Worm (Caenorhabditis elegans) whole organism, midembryonic: ENCODE measurements around the gene scl-8.

Experiments
- T22C8.4 ChIP-seq: fragments of 200-800 bp; sonication (Bioruptor generic); IDR thresholded peaks from 2 replicates; pipeline ENCODE4 v1.3.6; 2022; ENCODE audit warnings: missing genetic modification characterization, missing compliant biosample characterization
- cog-1 ChIP-seq: sonication (generic microtip); optimal IDR thresholded peaks from 2 replicates; lab custom pipeline; 2016; ENCODE audit warnings: missing genetic modification characterization, missing compliant biosample characterization
- flt-1 ChIP-seq: fragments of 200-800 bp; sonication (Bioruptor generic); IDR thresholded peaks from 2 replicates; pipeline ENCODE4 v1.3.6; 2022; ENCODE audit warnings: missing genetic modification characterization, missing compliant biosample characterization
- klf-2 ChIP-seq: fragments of 200-800 bp; sonication (Bioruptor generic); conservative IDR thresholded peaks from 2 replicates; pipeline ENCODE4 v1.3.6; 2022; ENCODE audit warnings: missing genetic modification reagents, missing genetic modification characterization, missing compliant biosample characterization
- med-1 ChIP-seq: sonication (generic microtip); optimal IDR thresholded peaks from 2 replicates; lab custom pipeline; 2017; ENCODE audit warnings: missing genetic modification characterization, mild to moderate bottlenecking, missing compliant biosample characterization, antibody characterized with exemption, missing genetic modification reagents; ENCODE audit not compliant: insufficient read depth
- ref-1 ChIP-seq: fragments of 200-800 bp; sonication (Bioruptor generic); conservative IDR thresholded peaks from 2 replicates; pipeline ENCODE4 v1.3.6; 2022; ENCODE audit warnings: missing genetic modification reagents, missing genetic modification characterization, missing compliant biosample characterization
- tab-1 ChIP-seq: fragments of 200-800 bp; sonication (Bioruptor generic); IDR thresholded peaks from 2 replicates; pipeline ENCODE4 v1.3.6; 2022; ENCODE audit warnings: missing genetic modification characterization, missing compliant biosample characterization
- ztf-23 ChIP-seq: fragments of 200-800 bp; sonication (Bioruptor generic); IDR thresholded peaks from 2 replicates; pipeline ENCODE4 v1.3.6; 2022; ENCODE audit warnings: missing genetic modification reagents, missing genetic modification characterization, missing compliant biosample characterization
- ztf-29 ChIP-seq: fragments of 200-800 bp; sonication (Bioruptor generic); IDR thresholded peaks from 2 replicates; pipeline ENCODE4 v1.3.6; 2022; ENCODE audit warnings: missing genetic modification reagents, missing genetic modification characterization, missing compliant biosample characterization

Gene scl-8

ce11 chrIV:13076620-13077019 lies 5.1 kb downstream of the scl-8 start, which contains the start of gene C39E9.7:
TSS of gene C39E9.7 (minus strand) at chrIV:13076720.
- no peak for TF ChIP-seq ref-1 (GFP tag; lab: Robert Waterston, UW)
- no peak for TF ChIP-seq ztf-29 (GFP tag; lab: Robert Waterston, UW)
- no peak for TF ChIP-seq tab-1 (GFP tag; lab: Robert Waterston, UW)
- TF ChIP-seq klf-2 (GFP tag; lab: Robert Waterston, UW) = no peak
- no peak for TF ChIP-seq flt-1 (GFP tag; lab: Robert Waterston, UW)
- no peak for TF ChIP-seq ztf-23 (GFP tag; lab: Robert Waterston, UW)

- TF ChIP-seq ztf-23 (GFP tag; lab: Robert Waterston, UW) = no peak
- TF ChIP-seq tab-1 (GFP tag; lab: Robert Waterston, UW) = no peak
- TF ChIP-seq T22C8.4 = no peak
- TF ChIP-seq cog-1 (tag; lab: Kevin White, UChicago) = no peak
- no peak for TF ChIP-seq klf-2 (GFP tag; lab: Robert Waterston, UW)
- no peak for TF ChIP-seq ref-1 (GFP tag; lab: Robert Waterston, UW)
Observed at ce11 chrIV:13077694-13078093, 6.1 kb downstream of the scl-8 start.

ce11 chrIV:13078342-13078741 lies 6.8 kb downstream of the scl-8 start:
- no peak for TF ChIP-seq ztf-23 (GFP tag; lab: Robert Waterston, UW)
- no peak for TF ChIP-seq flt-1 (GFP tag; lab: Robert Waterston, UW)
- TF ChIP-seq T22C8.4 = no peak
- TF ChIP-seq klf-2 (GFP tag; lab: Robert Waterston, UW) = no peak
- TF ChIP-seq tab-1 (GFP tag; lab: Robert Waterston, UW) = no peak
- no peak for TF ChIP-seq cog-1 (tag; lab: Kevin White, UChicago)
- TF ChIP-seq ztf-29 (GFP tag; lab: Robert Waterston, UW) = no peak
- TF ChIP-seq med-1 (GFP tag; lab: Kevin White, UChicago) = no peak
- no peak for TF ChIP-seq ref-1 (GFP tag; lab: Robert Waterston, UW)

- TF ChIP-seq med-1 (GFP tag; lab: Kevin White, UChicago) = no peak
- TF ChIP-seq klf-2 (GFP tag; lab: Robert Waterston, UW) = no peak
- no peak for TF ChIP-seq ztf-23 (GFP tag; lab: Robert Waterston, UW)
- no peak for TF ChIP-seq tab-1 (GFP tag; lab: Robert Waterston, UW)
- TF ChIP-seq ref-1 (GFP tag; lab: Robert Waterston, UW) = no peak
- TF ChIP-seq ztf-29 (GFP tag; lab: Robert Waterston, UW) = no peak
- TF ChIP-seq cog-1 (tag; lab: Kevin White, UChicago) = no peak
- no peak for TF ChIP-seq T22C8.4
- TF ChIP-seq flt-1 (GFP tag; lab: Robert Waterston, UW) = no peak
Observed at ce11 chrIV:13079119-13079518, 7.6 kb downstream of the scl-8 start, which contains the start of gene C39E9.8. TSS of gene C39E9.8 (plus strand) at chrIV:13079446.

ce11 chrIV:13080185-13080584 lies 8.6 kb downstream of the scl-8 start:
- TF ChIP-seq ref-1 (GFP tag; lab: Robert Waterston, UW) (no peak), ztf-29 (GFP tag; lab: Robert Waterston, UW) (no peak), cog-1 (tag; lab: Kevin White, UChicago) (no peak), ztf-23 (GFP tag; lab: Robert Waterston, UW) (no peak), flt-1 (GFP tag; lab: Robert Waterston, UW) (no peak), klf-2 (GFP tag; lab: Robert Waterston, UW) (no peak), med-1 (GFP tag; lab: Kevin White, UChicago) (no peak), T22C8.4 (no peak), tab-1 (GFP tag; lab: Robert Waterston, UW) (no peak)

- no peak for TF ChIP-seq tab-1 (GFP tag; lab: Robert Waterston, UW)
- TF ChIP-seq T22C8.4 = no peak
- TF ChIP-seq flt-1 (GFP tag; lab: Robert Waterston, UW) = no peak
- TF ChIP-seq cog-1 (tag; lab: Kevin White, UChicago) = no peak
- TF ChIP-seq med-1 (GFP tag; lab: Kevin White, UChicago) = no peak
Observed at ce11 chrIV:13080861-13081260, 9.3 kb downstream of the scl-8 start.

- TF ChIP-seq med-1 (GFP tag; lab: Kevin White, UChicago) (no peak), ztf-23 (GFP tag; lab: Robert Waterston, UW) (no peak), flt-1 (GFP tag; lab: Robert Waterston, UW) (no peak), T22C8.4 (no peak), ref-1 (GFP tag; lab: Robert Waterston, UW) (no peak), ztf-29 (GFP tag; lab: Robert Waterston, UW) (no peak), klf-2 (GFP tag; lab: Robert Waterston, UW) (no peak), cog-1 (tag; lab: Kevin White, UChicago) (no peak), tab-1 (GFP tag; lab: Robert Waterston, UW) (no peak)
Observed at ce11 chrIV:13082106-13082505, 10.6 kb downstream of the scl-8 start.

ce11 chrIV:13082836-13083763 lies 11.6 kb downstream of the scl-8 start:
- TF ChIP-seq med-1 (GFP tag; lab: Kevin White, UChicago) (no peak), T22C8.4 (no peak), tab-1 (GFP tag; lab: Robert Waterston, UW) (no peak), flt-1 (GFP tag; lab: Robert Waterston, UW) (no peak), cog-1 (tag; lab: Kevin White, UChicago) (no peak), klf-2 (GFP tag; lab: Robert Waterston, UW) (no peak), ztf-29 (GFP tag; lab: Robert Waterston, UW) (no peak), ref-1 (GFP tag; lab: Robert Waterston, UW) (no peak), ztf-23 (GFP tag; lab: Robert Waterston, UW) (no peak)

ce11 chrIV:13085675-13086074 lies 14.1 kb downstream of the scl-8 start:
- no peak for TF ChIP-seq klf-2 (GFP tag; lab: Robert Waterston, UW)
